Worm (Caenorhabditis elegans) whole organism, L1 larva: ENCODE measurements around the gene cest-9.1.
A peak's percentile ranks its signal among the peaks of the same experiment; 100 is the strongest.

Experiments used
- C04F5.9 ChIP-seq: sonication (generic microtip); optimal IDR thresholded peaks from 2 replicates; lab custom pipeline; 2016; ENCODE audit warnings: missing genetic modification characterization, missing compliant biosample characterization
- C34B4.2 ChIP-seq: sonication (generic microtip); optimal IDR thresholded peaks from 2 replicates; lab custom pipeline; 2017; ENCODE audit warnings: mild to moderate bottlenecking, missing genetic modification characterization, missing compliant biosample characterization
- Y116A8C.19 ChIP-seq: sonication (generic microtip); optimal IDR thresholded peaks from 2 replicates; lab custom pipeline; 2016; ENCODE audit warnings: missing compliant biosample characterization, missing genetic modification characterization, borderline replicate concordance
- alr-1 ChIP-seq: fragments of 200-800 bp; sonication (Bioruptor generic); optimal IDR thresholded peaks from 2 replicates; lab custom pipeline; 2018; ENCODE audit warnings: borderline replicate concordance, mild to moderate bottlenecking, missing genetic modification characterization, missing compliant biosample characterization
- ama-1 ChIP-seq: fragments of 150-350 bp; optimal IDR thresholded peaks from 2 replicates; lab custom pipeline; 2014
- blmp-1 ChIP-seq: fragments of 150-350 bp; optimal IDR thresholded peaks from 2 replicates; lab custom pipeline; 2014; ENCODE audit warnings: missing biosample characterization, missing genetic modification characterization
- ceh-8 ChIP-seq: fragments of 200-800 bp; sonication (Bioruptor generic); optimal IDR thresholded peaks from 2 replicates; lab custom pipeline; 2018; ENCODE audit warnings: mild to moderate bottlenecking, missing genetic modification characterization, moderate library complexity, missing compliant biosample characterization
- ceh-82 ChIP-seq, 3 experiments: fragments of 150-350 bp in 1 of 3; sonication (generic microtip) in 2 of 3; optimal IDR thresholded peaks; 2 replicates each; lab custom pipeline; 2014 to 2017; ENCODE audit warnings: missing biosample characterization in 3 of 3, missing genetic modification characterization in 3 of 3
- ceh-88 ChIP-seq: fragments of 200-800 bp; sonication (Bioruptor generic); IDR thresholded peaks from 2 replicates; pipeline ENCODE4 v1.3.6; 2022; ENCODE audit warnings: missing genetic modification characterization, missing compliant biosample characterization
- ceh-90 ChIP-seq: sonication (generic microtip); optimal IDR thresholded peaks from 2 replicates; lab custom pipeline; 2016; ENCODE audit warnings: missing genetic modification characterization, missing compliant biosample characterization
- ces-1 ChIP-seq: fragments of 150-350 bp; optimal IDR thresholded peaks from 2 replicates; lab custom pipeline; 2014; ENCODE audit warnings: missing biosample characterization, missing genetic modification reagents, missing genetic modification characterization
- dsc-1 ChIP-seq: sonication (generic microtip); optimal IDR thresholded peaks from 2 replicates; lab custom pipeline; 2016; ENCODE audit warnings: mild to moderate bottlenecking, missing genetic modification characterization, missing compliant biosample characterization
- efl-3 ChIP-seq: fragments of 200-800 bp; sonication (Bioruptor generic); optimal IDR thresholded peaks from 2 replicates; lab custom pipeline; 2018; ENCODE audit warnings: mild to moderate bottlenecking, missing genetic modification characterization, missing compliant biosample characterization
- elt-2 ChIP-seq: sonication (generic microtip); optimal IDR thresholded peaks from 2 replicates; lab custom pipeline; 2016; ENCODE audit warnings: missing genetic modification characterization, mild to moderate bottlenecking, inconsistent platforms, missing compliant biosample characterization, missing genetic modification reagents
- elt-3 ChIP-seq, 6 experiments: fragments of 150-350 bp in 1 of 6; sonication (generic microtip); optimal IDR thresholded peaks; 2 replicates each; lab custom pipeline; 2017 to 2018; ENCODE audit warnings: missing biosample characterization in 6 of 6, missing genetic modification characterization in 6 of 6, inconsistent platforms in 1 of 6
- fkh-4 ChIP-seq: sonication (generic microtip); optimal IDR thresholded peaks from 2 replicates; lab custom pipeline; 2016; ENCODE audit warnings: missing compliant biosample characterization, missing genetic modification characterization, borderline replicate concordance
- fos-1 ChIP-seq: fragments of 150-350 bp; optimal IDR thresholded peaks from 2 replicates; lab custom pipeline; 2014; ENCODE audit warnings: missing biosample characterization, missing genetic modification characterization
- grh-1 ChIP-seq: fragments of 200-800 bp; sonication (Bioruptor generic); IDR thresholded peaks from 2 replicates; pipeline ENCODE4 v1.3.6; 2022; ENCODE audit warnings: missing genetic modification reagents, missing genetic modification characterization, missing compliant biosample characterization
- hlh-17 ChIP-seq: fragments of 200-800 bp; sonication (Bioruptor generic); optimal IDR thresholded peaks from 2 replicates; lab custom pipeline; 2018; ENCODE audit warnings: missing genetic modification characterization, mild to moderate bottlenecking, missing compliant biosample characterization, moderate library complexity, borderline replicate concordance
- hlh-4 ChIP-seq: sonication (generic microtip); optimal IDR thresholded peaks from 2 replicates; lab custom pipeline; 2016; ENCODE audit warnings: mild to moderate bottlenecking, missing genetic modification characterization, missing compliant biosample characterization
- hpl-2 ChIP-seq: fragments of 150-350 bp; optimal IDR thresholded peaks from 2 replicates; lab custom pipeline; 2014; ENCODE audit warnings: missing biosample characterization, missing genetic modification reagents, missing genetic modification characterization
- lin-14 ChIP-seq: fragments of 200-800 bp; sonication (Bioruptor generic); optimal IDR thresholded peaks from 2 replicates; lab custom pipeline; 2018; ENCODE audit warnings: mild to moderate bottlenecking, missing genetic modification characterization, moderate library complexity, missing compliant biosample characterization
- lin-35 ChIP-seq, 2 experiments: fragments of 150-350 bp; optimal IDR thresholded peaks; 2 replicates each; lab custom pipeline; 2014; ENCODE audit warnings: missing biosample characterization in 2 of 2, missing genetic modification characterization in 2 of 2, missing genetic modification reagents in 2 of 2
- lsy-2 ChIP-seq, 2 experiments: fragments of 150-350 bp; optimal IDR thresholded peaks; 2 replicates each; lab custom pipeline; 2014; ENCODE audit warnings: missing biosample characterization in 2 of 2, missing genetic modification characterization in 2 of 2
- mab-9 ChIP-seq: fragments of 200-800 bp; sonication (Bioruptor generic); IDR thresholded peaks from 2 replicates; pipeline ENCODE4 v1.3.6; 2022; ENCODE audit warnings: missing genetic modification reagents, missing genetic modification characterization, missing compliant biosample characterization
- mdl-1 ChIP-seq, 2 experiments: fragments of 150-350 bp; optimal IDR thresholded peaks; 2 replicates each; lab custom pipeline; 2014 to 2017; ENCODE audit warnings: missing biosample characterization in 2 of 2, missing genetic modification characterization in 2 of 2, inconsistent platforms in 1 of 2
- mef-2 ChIP-seq: fragments of 150-350 bp; optimal IDR thresholded peaks from 2 replicates; lab custom pipeline; 2014; ENCODE audit warnings: missing biosample characterization, missing genetic modification characterization
- mep-1 ChIP-seq: fragments of 150-350 bp; optimal IDR thresholded peaks from 2 replicates; lab custom pipeline; 2014; ENCODE audit warnings: missing biosample characterization, missing genetic modification characterization
- nhr-11 ChIP-seq: fragments of 150-350 bp; optimal IDR thresholded peaks from 2 replicates; lab custom pipeline; 2014; ENCODE audit warnings: missing biosample characterization, missing genetic modification characterization
- nhr-12 ChIP-seq: sonication (generic microtip); optimal IDR thresholded peaks from 2 replicates; lab custom pipeline; 2017; ENCODE audit warnings: missing biosample characterization, missing genetic modification characterization
- nhr-28 ChIP-seq: fragments of 150-350 bp; optimal IDR thresholded peaks from 2 replicates; lab custom pipeline; 2014; ENCODE audit warnings: missing biosample characterization, missing genetic modification characterization
- nhr-76 ChIP-seq: sonication (generic microtip); optimal IDR thresholded peaks from 2 replicates; lab custom pipeline; 2017; ENCODE audit warnings: missing biosample characterization, missing genetic modification characterization
- nhr-77 ChIP-seq: fragments of 150-350 bp; optimal IDR thresholded peaks from 2 replicates; lab custom pipeline; 2014; ENCODE audit warnings: missing biosample characterization, missing genetic modification characterization
- nhr-85 ChIP-seq: sonication (generic microtip); peaks from one replicate; lab custom pipeline; 2016; ENCODE audit warnings: missing genetic modification characterization, inconsistent platforms, missing compliant biosample characterization
- nhr-90 ChIP-seq: sonication (generic microtip); optimal IDR thresholded peaks from 2 replicates; lab custom pipeline; 2016; ENCODE audit warnings: mild to moderate bottlenecking, missing genetic modification characterization, missing compliant biosample characterization; ENCODE audit not compliant: poor library complexity
- pag-3 ChIP-seq: sonication (generic microtip); optimal IDR thresholded peaks from 2 replicates; lab custom pipeline; 2017; ENCODE audit warnings: missing genetic modification characterization, mild to moderate bottlenecking, missing compliant biosample characterization, antibody characterized with exemption, borderline replicate concordance; ENCODE audit not compliant: insufficient read depth
- rnt-1 ChIP-seq: sonication (generic microtip); optimal IDR thresholded peaks from 2 replicates; lab custom pipeline; 2016; ENCODE audit warnings: mild to moderate bottlenecking, missing genetic modification characterization, moderate library complexity, missing compliant biosample characterization
- skn-1 ChIP-seq: fragments of 150-350 bp; optimal IDR thresholded peaks from 2 replicates; lab custom pipeline; 2014; ENCODE audit warnings: missing biosample characterization, missing genetic modification characterization
- sup-37 ChIP-seq: fragments of 200-800 bp; sonication (Bioruptor generic); optimal IDR thresholded peaks from 2 replicates; lab custom pipeline; 2018; ENCODE audit warnings: mild to moderate bottlenecking, missing genetic modification characterization, missing compliant biosample characterization
- swsn-7 ChIP-seq: sonication (generic microtip); optimal IDR thresholded peaks from 2 replicates; lab custom pipeline; 2016; ENCODE audit warnings: missing genetic modification characterization, missing compliant biosample characterization
- tbx-2 ChIP-seq: sonication (generic microtip); optimal IDR thresholded peaks from 2 replicates; lab custom pipeline; 2016; ENCODE audit warnings: missing genetic modification characterization, missing compliant biosample characterization
- unc-130 ChIP-seq: fragments of 150-350 bp; optimal IDR thresholded peaks from 2 replicates; lab custom pipeline; 2017; ENCODE audit warnings: missing biosample characterization, missing genetic modification characterization, inconsistent platforms
- unc-86 ChIP-seq: sonication (generic microtip); optimal IDR thresholded peaks from 2 replicates; lab custom pipeline; 2016; ENCODE audit warnings: missing genetic modification characterization, missing compliant biosample characterization
- unc-98 ChIP-seq: fragments of 200-800 bp; sonication (Bioruptor generic); IDR thresholded peaks from 2 replicates; pipeline ENCODE4 v1.3.6; 2022; ENCODE audit warnings: missing genetic modification characterization, missing compliant biosample characterization
- vab-15 ChIP-seq: sonication (generic microtip); optimal IDR thresholded peaks from 2 replicates; lab custom pipeline; 2017; ENCODE audit warnings: missing genotype, mild to moderate bottlenecking, missing genetic modification characterization, missing compliant biosample characterization
- ztf-11 ChIP-seq, 2 experiments: sonication (generic microtip); optimal IDR thresholded peaks; 2 replicates each; lab custom pipeline; 2016 to 2017; ENCODE audit warnings: missing genetic modification characterization in 2 of 2, missing biosample characterization in 1 of 2, missing compliant biosample characterization in 1 of 2

Gene cest-9.1

DNA sequence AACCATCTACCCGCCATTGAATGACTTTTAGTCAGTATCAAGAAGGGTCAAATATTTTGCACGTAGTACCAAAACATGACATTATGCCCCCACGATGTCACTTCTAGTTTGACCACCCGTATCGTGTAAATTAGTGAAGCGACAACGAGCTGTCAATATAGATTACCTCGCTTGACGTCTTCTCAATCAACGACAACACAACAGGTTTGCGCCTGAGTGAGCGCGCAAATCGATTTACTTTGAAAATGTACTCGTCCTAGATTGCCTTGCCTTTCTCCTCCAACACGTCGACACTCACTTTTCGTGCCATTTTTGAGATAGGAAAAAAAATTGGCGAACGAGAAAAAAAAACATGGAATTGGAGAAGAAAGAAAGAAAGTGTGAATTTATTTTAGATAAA, 45.3 kb upstream of the cest-9.1 start (continued):
- TF ChIP-seq mab-9 (GFP tag; lab: Robert Waterston, UW) = no peak
- TF ChIP-seq, all 84 proteins: peak for 24

DNA sequence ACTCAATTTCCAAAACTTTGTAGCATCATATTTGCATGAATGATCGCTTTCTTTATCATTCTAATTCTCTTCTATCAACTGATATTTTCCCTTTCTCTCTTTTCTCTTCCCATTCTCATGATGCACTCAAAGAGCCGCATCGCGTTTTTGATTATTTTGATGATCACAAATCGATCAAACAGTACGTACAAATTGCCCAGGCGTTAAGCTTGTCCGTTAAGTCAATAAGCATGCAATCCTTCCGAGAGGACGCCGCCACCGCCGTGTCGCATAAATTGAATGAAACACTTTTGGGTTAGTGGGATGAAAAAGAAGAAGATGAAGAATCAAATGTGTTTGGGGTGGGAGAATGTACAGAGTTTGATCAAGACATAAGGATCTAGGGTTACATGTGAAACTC, 44.4 kb upstream of the cest-9.1 start:
- TF ChIP-seq blmp-1 (tag; lab: Kevin White, UChicago) = peak; percentile 24
- TF ChIP-seq lin-14 (GFP tag; lab: Kevin White, UChicago) = peak; percentile 16
- TF ChIP-seq elt-2 (tag; lab: Kevin White, UChicago) = no peak
- no peak for TF ChIP-seq lin-35 (GFP tag; optimal IDR thresholded peaks at IDR 0.05; lab: Kevin White, UChicago)
- TF ChIP-seq ceh-82 (tag; optimal IDR thresholded peaks at IDR 0.05; lab: Kevin White, UChicago) = no peak
- TF ChIP-seq dsc-1 (tag; lab: Kevin White, UChicago) = peak; percentile 63
- no peak for TF ChIP-seq pag-3 (tag; lab: Kevin White, UChicago)

DNA sequence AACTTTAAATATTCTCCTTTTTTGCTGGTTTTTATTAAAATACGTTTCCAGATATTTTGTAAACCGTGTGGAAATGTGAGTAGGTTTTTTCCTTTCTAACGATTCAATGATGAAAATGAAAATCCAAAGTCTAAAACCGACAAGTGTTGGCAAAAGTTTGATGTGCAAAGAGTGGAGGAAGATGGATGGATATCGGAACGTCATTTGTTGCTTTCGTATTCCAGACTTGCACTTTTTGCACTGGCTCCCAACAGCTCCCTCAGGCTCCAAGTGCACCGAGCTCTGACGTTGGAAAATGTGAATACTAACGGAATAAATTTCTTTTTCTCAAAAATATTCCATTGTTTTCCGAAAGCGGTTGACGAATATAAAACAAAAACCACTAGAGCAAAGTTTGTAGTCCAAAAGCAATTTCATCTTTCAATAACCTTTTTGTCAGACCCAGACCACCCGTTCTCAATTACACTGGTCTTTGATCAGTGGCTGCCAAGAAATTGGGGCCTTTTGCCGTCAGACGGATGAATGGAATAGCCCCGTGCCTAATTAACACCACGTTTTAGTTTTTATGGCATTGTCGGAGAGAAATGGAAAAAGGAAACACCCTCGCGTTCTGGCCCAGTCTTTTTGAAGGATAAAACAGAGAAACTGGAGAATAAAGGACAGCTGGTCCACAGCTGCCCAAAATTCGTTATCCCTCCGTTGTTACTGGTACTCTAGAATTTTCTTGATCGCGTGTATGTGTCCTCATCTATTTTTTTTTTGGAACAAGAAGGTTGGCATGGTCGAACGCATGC, 43.1 kb upstream of the cest-9.1 start:
- TF ChIP-seq ceh-88 (GFP tag; lab: Robert Waterston, UW) = no peak
- no peak for TF ChIP-seq C34B4.2 (tag; lab: Kevin White, UChicago)
- no peak for TF ChIP-seq nhr-12
- no peak for TF ChIP-seq mdl-1 (tag; optimal IDR thresholded peaks at IDR 0.05; lab: Kevin White, UChicago)
- no peak for TF ChIP-seq nhr-85 (tag; lab: Kevin White, UChicago)
- no peak for TF ChIP-seq C04F5.9
- TF ChIP-seq vab-15 = no peak
- TF ChIP-seq mef-2 = no peak
- no peak for TF ChIP-seq hpl-2
- no peak for TF ChIP-seq elt-2 (tag; lab: Kevin White, UChicago)
- no peak for TF ChIP-seq nhr-77
- TF ChIP-seq nhr-11 (tag; lab: Kevin White, UChicago) = no peak
- TF ChIP-seq grh-1 (GFP tag; lab: Robert Waterston, UW) = no peak
- TF ChIP-seq dsc-1 (tag; lab: Kevin White, UChicago) = peak; percentile 96
- no peak for TF ChIP-seq nhr-28 (tag; lab: Kevin White, UChicago)
- TF ChIP-seq swsn-7 (tag; lab: Kevin White, UChicago) = no peak
- TF ChIP-seq mep-1 (tag; lab: Kevin White, UChicago) = no peak
- no peak for TF ChIP-seq Y116A8C.19 (tag; lab: Kevin White, UChicago)
- TF ChIP-seq lsy-2 (tag; optimal IDR thresholded peaks at IDR 0.05; lab: Kevin White, UChicago) = peak in 1 of 2 experiments; percentile 2
- TF ChIP-seq hlh-4 (tag; lab: Kevin White, UChicago) = no peak
- no peak for TF ChIP-seq hlh-17 (GFP tag; lab: Kevin White, UChicago)
- no peak for TF ChIP-seq ces-1 (GFP tag; lab: Kevin White, UChicago)
- TF ChIP-seq ama-1 = no peak
- TF ChIP-seq ztf-11 (tag; optimal IDR thresholded peaks at IDR 0.05; lab: Kevin White, UChicago) = peak in 1 of 2 experiments; percentile 65
- no peak for TF ChIP-seq unc-130
- no peak for TF ChIP-seq mab-9 (GFP tag; lab: Robert Waterston, UW)
- no peak for TF ChIP-seq alr-1 (tag; lab: Kevin White, UChicago)
- no peak for TF ChIP-seq sup-37 (GFP tag; lab: Kevin White, UChicago)
- no peak for TF ChIP-seq skn-1 (tag; lab: Kevin White, UChicago)
- TF ChIP-seq nhr-76 (tag; lab: Kevin White, UChicago) = no peak
- no peak for TF ChIP-seq efl-3 (GFP tag; lab: Kevin White, UChicago)
- no peak for TF ChIP-seq elt-3 (tag; optimal IDR thresholded peaks at IDR 0.05; lab: Kevin White, UChicago)
- TF ChIP-seq rnt-1 (tag; lab: Kevin White, UChicago) = peak; percentile 24
- no peak for TF ChIP-seq tbx-2 (tag; lab: Kevin White, UChicago)
- TF ChIP-seq fkh-4 (tag; lab: Kevin White, UChicago) = peak; percentile 76
- TF ChIP-seq lin-14 (GFP tag; lab: Kevin White, UChicago) = peak; percentile 58
- TF ChIP-seq unc-98 (GFP tag; lab: Robert Waterston, UW) = no peak
- no peak for TF ChIP-seq ceh-90 (tag; lab: Kevin White, UChicago)
- no peak for TF ChIP-seq ceh-8 (GFP tag; lab: Kevin White, UChicago)
- TF ChIP-seq nhr-90 (tag; lab: Kevin White, UChicago) = no peak
- TF ChIP-seq unc-86 (tag; lab: Kevin White, UChicago) = peak; percentile 12
- TF ChIP-seq blmp-1 (tag; lab: Kevin White, UChicago) = peak; percentile 29
- TF ChIP-seq fos-1 = no peak
